Worm (Caenorhabditis elegans) whole organism, L2 larva: ENCODE data around the gene snt-2.

Experiments used
- C34F6.9 ChIP-seq: fragments of 150-350 bp; optimal IDR thresholded peaks from 2 replicates; lab custom pipeline; 2014; ENCODE audit warnings: missing biosample characterization, missing genetic modification characterization
- F13H6.1 ChIP-seq: sonication (generic microtip); optimal IDR thresholded peaks from 2 replicates; lab custom pipeline; 2016; ENCODE audit warnings: missing genetic modification characterization, missing compliant biosample characterization
- Y55F3AM.14 ChIP-seq: fragments of 200-800 bp; sonication (Bioruptor generic); optimal IDR thresholded peaks from 2 replicates; lab custom pipeline; 2018; ENCODE audit warnings: mild to moderate bottlenecking, missing genetic modification characterization, missing compliant biosample characterization
- ZK546.5 ChIP-seq: sonication (generic microtip); optimal IDR thresholded peaks from 2 replicates; lab custom pipeline; 2017; ENCODE audit warnings: missing biosample characterization, missing genetic modification characterization
- ama-1 ChIP-seq: fragments of 150-350 bp; optimal IDR thresholded peaks from 2 replicates; lab custom pipeline; 2018; ENCODE audit warnings: inconsistent platforms
- blmp-1 ChIP-seq: sonication (generic microtip); optimal IDR thresholded peaks from 2 replicates; lab custom pipeline; 2017; ENCODE audit warnings: missing genetic modification characterization, mild to moderate bottlenecking, missing compliant biosample characterization, antibody characterized with exemption, moderate library complexity; ENCODE audit not compliant: insufficient read depth
- ceh-82 ChIP-seq: fragments of 150-350 bp; optimal IDR thresholded peaks from 2 replicates; lab custom pipeline; 2014; ENCODE audit warnings: missing biosample characterization, missing genetic modification characterization
- crh-2 ChIP-seq: sonication (generic microtip); optimal IDR thresholded peaks from 2 replicates; lab custom pipeline; 2017; ENCODE audit warnings: missing biosample characterization, missing genetic modification characterization
- dmd-4 ChIP-seq: sonication (generic microtip); optimal IDR thresholded peaks from 2 replicates; lab custom pipeline; 2017; ENCODE audit warnings: missing biosample characterization, missing genetic modification characterization
- egl-27 ChIP-seq: sonication (generic microtip); optimal IDR thresholded peaks from 3 replicates; lab custom pipeline; 2017; ENCODE audit warnings: missing biosample characterization, missing genetic modification reagents, missing genetic modification characterization
- fos-1 ChIP-seq: fragments of 150-350 bp; optimal IDR thresholded peaks from 2 replicates; lab custom pipeline; 2014; ENCODE audit warnings: missing biosample characterization, missing genetic modification characterization
- gmeb-1 ChIP-seq: fragments of 150-350 bp; optimal IDR thresholded peaks from 2 replicates; lab custom pipeline; 2014; ENCODE audit warnings: missing biosample characterization, missing genetic modification characterization
- lin-11 ChIP-seq: fragments of 150-350 bp; sonication (generic microtip); optimal IDR thresholded peaks from 2 replicates; lab custom pipeline; 2014; ENCODE audit warnings: missing biosample characterization, missing genetic modification characterization, inconsistent platforms, mixed read lengths
- lin-13 ChIP-seq: fragments of 150-350 bp; optimal IDR thresholded peaks from 2 replicates; lab custom pipeline; 2014; ENCODE audit warnings: missing biosample characterization, missing genetic modification reagents, missing genetic modification characterization
- lsy-2 ChIP-seq, 2 experiments: fragments of 150-350 bp in 1 of 2; sonication (generic microtip) in 1 of 2; optimal IDR thresholded peaks; 2 replicates each; lab custom pipeline; 2014 to 2017; ENCODE audit warnings: missing biosample characterization in 2 of 2, missing genetic modification characterization in 2 of 2
- mab-5 ChIP-seq: fragments of 150-350 bp; optimal IDR thresholded peaks from 2 replicates; lab custom pipeline; 2014; ENCODE audit warnings: missing biosample characterization, missing genetic modification characterization
- mbf-1 ChIP-seq: sonication (generic microtip); optimal IDR thresholded peaks from 2 replicates; lab custom pipeline; 2017; ENCODE audit warnings: missing biosample characterization, missing genetic modification characterization
- mdl-1 ChIP-seq, 2 experiments: fragments of 150-350 bp in 1 of 2; sonication (generic microtip) in 1 of 2; optimal IDR thresholded peaks; 2 replicates each; lab custom pipeline; 2017; ENCODE audit warnings: missing biosample characterization in 2 of 2, missing genetic modification characterization in 2 of 2
- nhr-10 ChIP-seq: sonication (generic microtip); optimal IDR thresholded peaks from 2 replicates; lab custom pipeline; 2017; ENCODE audit warnings: missing biosample characterization, missing genetic modification characterization
- nhr-11 ChIP-seq: fragments of 150-350 bp; optimal IDR thresholded peaks from 2 replicates; lab custom pipeline; 2014; ENCODE audit warnings: missing biosample characterization, missing genetic modification characterization
- nhr-12 ChIP-seq: fragments of 150-350 bp; optimal IDR thresholded peaks from 2 replicates; lab custom pipeline; 2014; ENCODE audit warnings: missing biosample characterization, missing genetic modification characterization
- nhr-129 ChIP-seq: fragments of 150-350 bp; optimal IDR thresholded peaks from 2 replicates; lab custom pipeline; 2014; ENCODE audit warnings: missing biosample characterization, missing genetic modification characterization
- nhr-21 ChIP-seq: fragments of 150-350 bp; optimal IDR thresholded peaks from 2 replicates; lab custom pipeline; 2014; ENCODE audit warnings: missing biosample characterization, missing genetic modification characterization
- nhr-23 ChIP-seq: fragments of 150-350 bp; optimal IDR thresholded peaks from 2 replicates; lab custom pipeline; 2014; ENCODE audit warnings: missing biosample characterization, missing genetic modification reagents, missing genetic modification characterization
- nhr-25 ChIP-seq: fragments of 150-350 bp; sonication (generic microtip); optimal IDR thresholded peaks from 3 replicates; lab custom pipeline; 2014; ENCODE audit warnings: missing biosample characterization, missing genetic modification characterization
- nhr-6 ChIP-seq: fragments of 150-350 bp; optimal IDR thresholded peaks from 2 replicates; lab custom pipeline; 2014; ENCODE audit warnings: missing biosample characterization, missing genetic modification characterization
- sem-4 ChIP-seq: fragments of 150-350 bp; optimal IDR thresholded peaks from 2 replicates; lab custom pipeline; 2014; ENCODE audit warnings: missing biosample characterization, missing genetic modification reagents, missing genetic modification characterization
- skn-1 ChIP-seq: sonication (generic microtip); optimal IDR thresholded peaks from 2 replicates; lab custom pipeline; 2017; ENCODE audit warnings: missing biosample characterization, missing genetic modification characterization
- sma-3 ChIP-seq: sonication (generic microtip); optimal IDR thresholded peaks from 2 replicates; lab custom pipeline; 2016; ENCODE audit warnings: missing genetic modification reagents, missing genetic modification characterization, missing compliant biosample characterization
- sma-9 ChIP-seq, 2 experiments: fragments of 150-350 bp in 1 of 2; sonication (generic microtip) in 1 of 2; optimal IDR thresholded peaks; 2 replicates each; lab custom pipeline; 2014 to 2016; ENCODE audit warnings: missing genetic modification characterization in 2 of 2, mild to moderate bottlenecking in 1 of 2, missing biosample characterization in 1 of 2, missing compliant biosample characterization in 1 of 2, missing genetic modification reagents in 1 of 2, moderate library complexity in 1 of 2
- snpc-4 ChIP-seq: fragments of 150-350 bp; optimal IDR thresholded peaks from 2 replicates; lab custom pipeline; 2014; ENCODE audit warnings: missing biosample characterization, missing genetic modification characterization
- unc-39 ChIP-seq: fragments of 150-350 bp; optimal IDR thresholded peaks from 2 replicates; lab custom pipeline; 2014; ENCODE audit warnings: missing biosample characterization, missing genetic modification characterization
- unc-55 ChIP-seq: fragments of 150-350 bp; sonication (generic microtip); optimal IDR thresholded peaks from 3 replicates; lab custom pipeline; 2014; ENCODE audit warnings: missing biosample characterization, missing genetic modification reagents, missing genetic modification characterization
- unc-62 ChIP-seq: fragments of 150-350 bp; optimal IDR thresholded peaks from 2 replicates; lab custom pipeline; 2014; ENCODE audit warnings: missing biosample characterization, missing genetic modification reagents, missing genetic modification characterization
- zag-1 ChIP-seq: fragments of 150-350 bp; optimal IDR thresholded peaks from 2 replicates; lab custom pipeline; 2014; ENCODE audit warnings: missing biosample characterization, missing genetic modification characterization
- ztf-4 ChIP-seq: fragments of 150-350 bp; optimal IDR thresholded peaks from 2 replicates; lab custom pipeline; 2014; ENCODE audit warnings: missing biosample characterization, missing genetic modification characterization

snt-2 gene

DNA sequence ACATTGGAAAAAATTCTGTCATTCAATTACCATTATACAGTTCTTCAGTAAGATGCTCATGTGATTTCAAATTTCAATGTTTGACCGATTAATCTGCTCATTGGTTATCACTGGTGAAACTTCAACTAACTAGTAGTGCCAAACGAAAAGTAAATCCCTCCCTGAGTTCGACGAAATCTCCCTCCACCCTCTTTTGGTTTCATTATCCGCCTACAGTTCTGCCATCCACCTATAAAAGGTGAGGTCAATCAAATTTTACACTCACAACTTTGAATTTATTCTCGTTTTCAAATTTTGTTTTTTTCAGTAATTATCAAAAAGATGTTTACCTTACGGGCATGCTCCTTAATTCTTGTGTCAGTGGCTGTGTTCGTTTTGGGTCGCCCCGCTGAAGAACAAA, 49.1 kb upstream of the snt-2 start, which contains the start of gene far-8:
TSS of gene far-8 (plus strand) at position 301 of the 400 bp plus-strand sequence.
- TF ChIP-seq sma-3 (GFP tag; lab: Kevin White, UChicago) (no peak), unc-62 (GFP tag; lab: Kevin White, UChicago) (no peak), C34F6.9 (tag; lab: Kevin White, UChicago) (no peak), nhr-12 (tag; lab: Kevin White, UChicago) (no peak), Y55F3AM.14 (GFP tag; lab: Kevin White, UChicago) (no peak), egl-27 (tag; lab: Kevin White, UChicago) (no peak), fos-1 (no peak), ztf-4 (no peak), sem-4 (tag; lab: Kevin White, UChicago) (no peak)

DNA sequence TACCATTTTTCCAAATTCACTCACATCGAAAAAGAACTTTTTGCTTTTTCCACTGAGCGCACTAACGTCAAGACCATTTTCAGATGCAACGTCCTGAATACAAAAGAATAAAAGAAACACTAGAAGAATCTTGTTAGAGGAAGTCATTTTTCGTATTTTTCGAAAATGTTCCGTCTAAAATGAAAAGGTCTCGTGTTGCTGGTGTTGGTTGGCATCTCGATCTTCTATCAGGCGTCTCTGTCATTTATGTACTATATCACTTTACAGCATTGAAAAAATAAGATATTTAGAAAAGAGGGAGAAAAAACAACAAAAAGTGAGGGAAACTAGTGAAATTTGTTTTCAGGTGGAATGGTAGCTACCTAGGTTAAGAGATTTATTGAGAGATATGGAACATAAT, 47.6 kb upstream of the snt-2 start, which contains the start of gene K02F3.9:
TSS of gene K02F3.9 (minus strand) at position 190 of the 400 bp plus-strand sequence.
- TF ChIP-seq ama-1 (lab: Kevin White, UChicago) = no peak
- no peak for TF ChIP-seq unc-55 (GFP tag; lab: Kevin White, UChicago)
- no peak for TF ChIP-seq ZK546.5 (tag; lab: Kevin White, UChicago)
- no peak for TF ChIP-seq unc-62 (GFP tag; lab: Kevin White, UChicago)
- TF ChIP-seq blmp-1 = no peak
- TF ChIP-seq nhr-129 (tag; lab: Kevin White, UChicago) = no peak
- no peak for TF ChIP-seq nhr-23 (tag; lab: Kevin White, UChicago)
- TF ChIP-seq, all 48 proteins: peak for 0

DNA sequence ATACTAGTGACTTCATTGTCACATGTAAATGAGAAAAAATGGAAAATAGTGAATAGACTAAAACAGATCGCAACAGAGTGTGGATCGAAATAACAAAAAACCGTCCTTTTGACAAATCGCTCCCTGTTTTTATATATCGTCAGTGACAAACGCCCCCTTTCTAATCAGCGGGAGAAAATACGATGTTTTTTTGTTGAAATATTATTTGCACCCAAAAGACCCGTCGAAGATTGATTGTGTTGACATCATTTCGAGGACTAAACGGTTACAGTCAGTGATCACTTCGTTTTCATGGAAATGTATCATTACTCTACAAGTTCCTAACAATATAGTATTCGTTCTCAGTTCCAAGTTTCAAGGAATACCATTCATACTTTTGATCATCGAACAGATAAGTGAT, 46.0 kb upstream of the snt-2 start, which contains the start of gene dos-3:
TSS of gene dos-3 (minus strand) at position 101 of the 400 bp plus-strand sequence.
- TF ChIP-seq zag-1 (no peak), nhr-129 (tag; lab: Kevin White, UChicago) (no peak), nhr-25 (no peak), nhr-23 (tag; lab: Kevin White, UChicago) (no peak), lsy-2 (tag; optimal IDR thresholded peaks at IDR 0.05; lab: Kevin White, UChicago) (no peak), unc-39 (tag; lab: Kevin White, UChicago) (no peak), egl-27 (tag; lab: Kevin White, UChicago) (no peak)

DNA sequence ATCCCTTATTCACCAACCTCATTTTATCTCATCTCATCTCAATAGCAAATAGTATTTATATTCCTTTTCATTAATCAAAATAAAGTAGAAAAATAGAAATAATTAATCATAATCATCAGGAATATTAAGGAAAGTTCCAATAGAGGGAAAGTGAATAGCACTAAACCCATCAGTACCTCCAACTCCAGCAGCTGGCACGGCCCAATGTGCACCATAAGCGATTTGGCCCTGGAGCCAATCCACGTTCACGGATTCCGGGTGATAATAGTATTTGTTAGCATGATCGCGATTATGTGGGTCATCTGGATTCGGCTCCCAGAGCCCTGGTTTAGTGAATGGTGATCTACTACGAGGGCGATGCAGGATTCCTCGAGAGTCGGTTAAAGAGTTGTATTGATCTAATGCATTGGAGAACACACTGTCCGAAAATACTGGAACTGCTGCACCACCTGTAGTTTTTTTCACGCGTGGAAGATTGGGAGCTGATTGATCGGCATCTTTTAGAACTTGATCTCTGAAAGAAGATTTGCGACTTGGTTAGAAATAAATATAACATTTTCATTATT, 42.3 kb upstream of the snt-2 start:
- TF ChIP-seq ztf-4 (peak; percentile 87), ama-1 (lab: Kevin White, UChicago) (peak; percentile 94), Y55F3AM.14 (GFP tag; lab: Kevin White, UChicago) (peak; percentile 97), mab-5 (peak; percentile 59), egl-27 (tag; lab: Kevin White, UChicago) (peak; percentile 49), skn-1 (peak; percentile 38), sma-3 (GFP tag; lab: Kevin White, UChicago) (peak; percentile 78), nhr-6 (tag; lab: Kevin White, UChicago) (peak; percentile 66), F13H6.1 (tag; lab: Kevin White, UChicago) (peak; percentile 54), sma-9 (GFP tag; optimal IDR thresholded peaks at IDR 0.05; lab: Kevin White, UChicago) (peak; percentile 61), sma-9 (tag; optimal IDR thresholded peaks at IDR 0.05; lab: Kevin White, UChicago) (no peak), nhr-11 (tag; lab: Kevin White, UChicago) (no peak), nhr-21 (tag; lab: Kevin White, UChicago) (peak; percentile 79), blmp-1 (peak; percentile 10), fos-1 (peak; percentile 28), nhr-10 (tag; lab: Kevin White, UChicago) (no peak), dmd-4 (tag; lab: Kevin White, UChicago) (no peak), nhr-25 (peak; percentile 76), ceh-82 (tag; lab: Kevin White, UChicago) (peak; percentile 20), lin-13 (GFP tag; lab: Kevin White, UChicago) (peak; percentile 63), unc-39 (tag; lab: Kevin White, UChicago) (peak; percentile 74), gmeb-1 (peak; percentile 33), lsy-2 (tag; optimal IDR thresholded peaks at IDR 0.05; lab: Kevin White, UChicago) (peak; percentile 55 to 60), ZK546.5 (tag; lab: Kevin White, UChicago) (no peak), unc-62 (GFP tag; lab: Kevin White, UChicago) (no peak), unc-55 (GFP tag; lab: Kevin White, UChicago) (peak; percentile 43), nhr-12 (tag; lab: Kevin White, UChicago) (no peak), lin-11 (tag; lab: Kevin White, UChicago) (no peak), mdl-1 (tag; optimal IDR thresholded peaks at IDR 0.05; lab: Kevin White, UChicago) (peak; percentile 33 to 57), mbf-1 (peak; percentile 32), nhr-129 (tag; lab: Kevin White, UChicago) (peak; percentile 61), crh-2 (tag; lab: Kevin White, UChicago) (peak; percentile 55), snpc-4 (no peak), zag-1 (peak; percentile 3)
